Fruit fly (Drosophila melanogaster): ENCODE results near the gene CG14022.

CG14022 gene

DNA sequence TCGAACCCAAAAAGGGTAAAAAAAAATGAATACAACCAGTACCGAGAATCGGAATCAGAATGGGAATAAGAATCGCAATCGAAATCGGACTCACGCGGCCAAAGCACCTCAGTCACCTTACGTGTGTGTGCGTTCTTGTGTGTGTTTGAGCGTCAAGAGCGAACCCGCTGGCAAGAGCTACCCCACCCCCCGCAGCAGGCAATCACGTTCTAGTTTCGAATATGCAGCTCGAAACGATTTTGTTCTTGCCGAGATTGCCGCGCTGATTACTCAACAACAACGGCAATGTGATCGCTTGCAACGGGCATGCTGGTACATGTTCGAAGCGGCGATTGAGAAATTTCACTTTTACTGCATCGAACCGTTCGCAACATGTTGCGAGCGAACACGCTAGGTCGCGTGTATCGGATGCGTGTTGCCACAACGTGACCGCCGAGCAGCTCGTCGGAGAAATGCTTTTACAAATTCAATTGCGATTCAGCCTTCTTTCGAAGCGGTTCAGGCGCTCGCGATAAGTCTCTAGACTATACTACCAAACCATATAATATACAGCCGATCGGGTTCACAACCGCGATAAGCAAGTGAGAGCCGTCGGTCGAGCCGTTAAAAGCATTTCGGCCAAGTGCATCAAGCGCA, 23.3 kb downstream of the CG14022 start:
- TF ChIP-seq dsf (GFP tag; optimal IDR thresholded peaks at IDR 0.05; ENCODE audit: borderline replicate concordance) (no peak), sv (GFP tag; optimal IDR thresholded peaks at IDR 0.05) (no peak), Jra (GFP tag; optimal IDR thresholded peaks at IDR 0.05) (peak; percentile 25), jim (GFP tag; optimal IDR thresholded peaks at IDR 0.05) (peak; percentile 71), foxo (GFP tag; optimal IDR thresholded peaks at IDR 0.05) (peak in 1 of 2 experiments; percentile 20), dl (GFP tag; optimal IDR thresholded peaks at IDR 0.05; ENCODE audit: insufficient read depth in 1 of 2, partially characterized antibody in 2 of 2) (peak in 1 of 2 experiments; percentile 11), usp (GFP tag; optimal IDR thresholded peaks at IDR 0.05) (no peak), psq (GFP tag; optimal IDR thresholded peaks at IDR 0.05) (peak; percentile 80), h (GFP tag; optimal IDR thresholded peaks at IDR 0.05) (peak; percentile 80), CG32264 (GFP tag; optimal IDR thresholded peaks at IDR 0.05) (no peak), woc (GFP tag; optimal IDR thresholded peaks at IDR 0.05) (no peak), fru (GFP tag; optimal IDR thresholded peaks at IDR 0.05) (peak; percentile 45), CG9705 (GFP tag; optimal IDR thresholded peaks at IDR 0.05) (no peak), tai (GFP tag; optimal IDR thresholded peaks at IDR 0.05) (peak; percentile 64), Hnf4 (GFP tag; optimal IDR thresholded peaks at IDR 0.05) (peak; percentile 4), br (GFP tag; optimal IDR thresholded peaks at IDR 0.05) (peak; percentile 65), Sp1 (GFP tag; optimal IDR thresholded peaks at IDR 0.05) (peak; percentile 33), OdsH (GFP tag; optimal IDR thresholded peaks at IDR 0.05) (peak; percentile 35), Rel (GFP tag; optimal IDR thresholded peaks at IDR 0.05) (peak; percentile 73), Rel (tag; optimal IDR thresholded peaks at IDR 0.05) (peak; percentile 78), Hr78 (GFP tag; optimal IDR thresholded peaks at IDR 0.05) (no peak), CrebA (GFP tag; optimal IDR thresholded peaks at IDR 0.05; ENCODE audit: borderline replicate concordance) (peak; percentile 80), brk (GFP tag; optimal IDR thresholded peaks at IDR 0.05) (peak; percentile 20), dmrt93B (GFP tag; optimal IDR thresholded peaks at IDR 0.05) (no peak), pan (optimal IDR thresholded peaks at IDR 0.05) (no peak), sage (GFP tag; optimal IDR thresholded peaks at IDR 0.05) (peak; percentile 11), Vsx2 (GFP tag; optimal IDR thresholded peaks at IDR 0.05; ENCODE audit: partially characterized antibody) (peak; percentile 3), rgr (GFP tag; optimal IDR thresholded peaks at IDR 0.05) (peak; percentile 35), Hr83 (GFP tag; optimal IDR thresholded peaks at IDR 0.05; ENCODE audit: poor library complexity, severe bottlenecking) (peak; percentile 22), GATAd (GFP tag; optimal IDR thresholded peaks at IDR 0.05) (no peak), Mio (GFP tag; optimal IDR thresholded peaks at IDR 0.05) (peak; percentile 5), ey (GFP tag; optimal IDR thresholded peaks at IDR 0.05) (peak; percentile 13), Dfd (GFP tag; optimal IDR thresholded peaks at IDR 0.05) (no peak), Abd-B (GFP tag; optimal IDR thresholded peaks at IDR 0.05) (no peak), Dif (GFP tag; optimal IDR thresholded peaks at IDR 0.05; ENCODE audit: partially characterized antibody) (no peak), N (GFP tag; optimal IDR thresholded peaks at IDR 0.05) (peak; percentile 6), Myc (optimal IDR thresholded peaks at IDR 0.05) (no peak), lola (GFP tag; optimal IDR thresholded peaks at IDR 0.05) (no peak), HLH106 (tag; optimal IDR thresholded peaks at IDR 0.05) (no peak)

DNA sequence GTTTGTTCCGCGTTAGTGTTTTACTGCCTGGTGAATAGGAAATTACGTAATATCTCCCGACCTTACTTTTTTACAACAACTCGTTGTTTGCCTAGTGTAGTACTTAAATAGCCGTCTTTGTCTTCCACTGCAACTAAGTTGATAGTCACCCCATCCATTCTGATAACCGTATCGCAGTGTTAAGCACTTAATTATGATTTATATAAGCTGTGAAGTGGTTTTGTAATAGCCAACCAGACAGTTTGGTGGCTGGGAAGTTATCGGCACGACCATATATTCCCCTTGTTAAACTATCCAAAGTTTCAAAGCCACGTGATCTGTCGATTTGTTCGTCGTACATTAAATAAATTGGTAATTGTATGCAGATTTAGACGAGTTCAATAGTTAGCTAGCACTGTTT, 24.3 kb downstream of the CG14022 start:
- TF ChIP-seq Vsx2 (GFP tag; optimal IDR thresholded peaks at IDR 0.05; ENCODE audit: partially characterized antibody) (no peak), ey (GFP tag; optimal IDR thresholded peaks at IDR 0.05) (no peak), Hr83 (GFP tag; optimal IDR thresholded peaks at IDR 0.05; ENCODE audit: poor library complexity, severe bottlenecking) (no peak), Hnf4 (GFP tag; optimal IDR thresholded peaks at IDR 0.05) (no peak), br (GFP tag; optimal IDR thresholded peaks at IDR 0.05) (no peak), CG9705 (GFP tag; optimal IDR thresholded peaks at IDR 0.05) (no peak), CrebA (GFP tag; optimal IDR thresholded peaks at IDR 0.05; ENCODE audit: borderline replicate concordance) (no peak), usp (GFP tag; optimal IDR thresholded peaks at IDR 0.05) (no peak), HLH106 (tag; optimal IDR thresholded peaks at IDR 0.05) (no peak)
